In the genomic region with DNA sequence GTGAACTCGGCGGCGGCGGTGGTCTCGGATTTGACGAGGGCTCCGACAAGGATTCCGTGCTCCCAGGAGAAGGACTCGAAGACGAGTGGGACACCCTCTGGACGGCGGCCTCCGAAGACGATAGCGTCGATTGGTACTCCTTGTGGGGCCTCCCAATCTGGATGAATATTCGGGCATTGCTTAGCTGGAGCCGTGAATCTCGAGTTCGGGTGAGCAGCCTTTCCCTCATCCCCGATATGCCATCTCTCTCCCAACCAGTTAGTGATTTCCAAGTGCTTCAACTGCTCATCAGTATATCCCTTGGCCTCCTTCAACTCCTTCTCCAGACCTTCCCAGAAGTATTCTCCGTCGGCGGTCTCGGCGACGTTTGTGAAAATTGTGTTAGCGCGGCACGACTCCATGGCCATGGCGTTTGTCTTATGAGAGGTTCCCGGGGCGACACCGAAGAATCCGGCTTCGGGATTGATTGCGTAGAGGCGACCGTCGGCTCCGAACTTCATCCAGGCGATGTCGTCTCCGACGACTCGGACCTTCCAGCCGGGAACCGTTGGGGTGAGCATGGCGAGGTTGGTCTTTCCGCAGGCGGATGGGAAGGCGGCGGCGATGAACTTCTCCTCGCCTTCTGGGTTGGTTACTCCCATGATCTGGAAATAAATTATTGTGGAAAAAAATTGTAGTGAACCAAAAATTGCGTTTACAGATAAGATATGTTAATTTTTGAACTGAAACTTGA, we compare ENCODE assay signal across 1 worm cellular context.
TF ChIP-seq lines count a peak whose summit lies in the region.

No protein-coding gene starts in this region.

TF ChIP-seq in whole organism, L4 larva, 104 proteins besides CTCF, POLR2A, EP300 and RAD21 (continued from another document):
- TF ChIP-seq egl-43 (GFP tag; IDR thresholded peaks at IDR 0.05; lab: Robert Waterston, UW) (peak; percentile 68; the same call in 1 of the 2 replicates), ceh-82 (tag; optimal IDR thresholded peaks at IDR 0.05; lab: Kevin White, UChicago) (no peak), ctbp-1 (GFP tag; IDR thresholded peaks at IDR 0.05; lab: Robert Waterston, UW) (peak; percentile 35; the same call in 1 of the 2 replicates), hmg-1.1 (GFP tag; IDR thresholded peaks at IDR 0.05; lab: Robert Waterston, UW) (peak; percentile 39; the same call in 1 of the 2 replicates)
